Worm (Caenorhabditis elegans) whole organism, L1 larva: ENCODE data around the gene T12G3.4.
A peak's percentile ranks its signal among the peaks of the same experiment; 100 is the strongest.

Source experiments
- C16A3.4 ChIP-seq: fragments of 150-350 bp; optimal IDR thresholded peaks from 2 replicates; lab custom pipeline; 2014; ENCODE audit warnings: missing biosample characterization, missing genetic modification characterization
- C34B4.2 ChIP-seq: sonication (generic microtip); optimal IDR thresholded peaks from 2 replicates; lab custom pipeline; 2017; ENCODE audit warnings: mild to moderate bottlenecking, missing genetic modification characterization, missing compliant biosample characterization
- Y116A8C.19 ChIP-seq: sonication (generic microtip); optimal IDR thresholded peaks from 2 replicates; lab custom pipeline; 2016; ENCODE audit warnings: missing compliant biosample characterization, missing genetic modification characterization, borderline replicate concordance
- alr-1 ChIP-seq: fragments of 200-800 bp; sonication (Bioruptor generic); optimal IDR thresholded peaks from 2 replicates; lab custom pipeline; 2018; ENCODE audit warnings: borderline replicate concordance, mild to moderate bottlenecking, missing genetic modification characterization, missing compliant biosample characterization
- aly-2 ChIP-seq: fragments of 150-350 bp; optimal IDR thresholded peaks from 2 replicates; lab custom pipeline; 2014; ENCODE audit warnings: missing biosample characterization, missing genetic modification characterization
- ama-1 ChIP-seq: fragments of 150-350 bp; optimal IDR thresholded peaks from 2 replicates; lab custom pipeline; 2014
- blmp-1 ChIP-seq: fragments of 150-350 bp; optimal IDR thresholded peaks from 2 replicates; lab custom pipeline; 2014; ENCODE audit warnings: missing biosample characterization, missing genetic modification characterization
- ceh-90 ChIP-seq: sonication (generic microtip); optimal IDR thresholded peaks from 2 replicates; lab custom pipeline; 2016; ENCODE audit warnings: missing genetic modification characterization, missing compliant biosample characterization
- dpl-1 ChIP-seq, 3 experiments: fragments of 150-350 bp in 2 of 3; sonication (generic microtip) in 1 of 3; optimal IDR thresholded peaks; 2 replicates each; lab custom pipeline; 2014 to 2017; ENCODE audit warnings: missing biosample characterization in 3 of 3, missing genetic modification characterization in 3 of 3, missing genetic modification reagents in 3 of 3
- dsc-1 ChIP-seq: sonication (generic microtip); optimal IDR thresholded peaks from 2 replicates; lab custom pipeline; 2016; ENCODE audit warnings: mild to moderate bottlenecking, missing genetic modification characterization, missing compliant biosample characterization
- efl-1 ChIP-seq, 4 experiments: fragments of 150-350 bp; optimal IDR thresholded peaks in 3 of 4; peaks in 1 of 4; 1 replicate in 1 of 4; 2 replicates in 3 of 4; lab custom pipeline; 2014; ENCODE audit warnings: missing biosample characterization in 2 of 4, missing genetic modification characterization in 2 of 4, missing genetic modification reagents in 2 of 4
- efl-3 ChIP-seq: fragments of 200-800 bp; sonication (Bioruptor generic); optimal IDR thresholded peaks from 2 replicates; lab custom pipeline; 2018; ENCODE audit warnings: mild to moderate bottlenecking, missing genetic modification characterization, missing compliant biosample characterization
- egl-13 ChIP-seq: sonication (generic microtip); optimal IDR thresholded peaks from 2 replicates; lab custom pipeline; 2016; ENCODE audit warnings: missing genotype, missing genetic modification reagents, missing genetic modification characterization, missing compliant biosample characterization
- elt-2 ChIP-seq: sonication (generic microtip); optimal IDR thresholded peaks from 2 replicates; lab custom pipeline; 2016; ENCODE audit warnings: missing genetic modification characterization, mild to moderate bottlenecking, inconsistent platforms, missing compliant biosample characterization, missing genetic modification reagents
- elt-3 ChIP-seq, 6 experiments: fragments of 150-350 bp in 1 of 6; sonication (generic microtip); optimal IDR thresholded peaks; 2 replicates each; lab custom pipeline; 2017 to 2018; ENCODE audit warnings: missing biosample characterization in 6 of 6, missing genetic modification characterization in 6 of 6, inconsistent platforms in 1 of 6
- fkh-4 ChIP-seq: sonication (generic microtip); optimal IDR thresholded peaks from 2 replicates; lab custom pipeline; 2016; ENCODE audit warnings: missing compliant biosample characterization, missing genetic modification characterization, borderline replicate concordance
- fos-1 ChIP-seq: fragments of 150-350 bp; optimal IDR thresholded peaks from 2 replicates; lab custom pipeline; 2014; ENCODE audit warnings: missing biosample characterization, missing genetic modification characterization
- grh-1 ChIP-seq: fragments of 200-800 bp; sonication (Bioruptor generic); IDR thresholded peaks from 2 replicates; pipeline ENCODE4 v1.3.6; 2022; ENCODE audit warnings: missing genetic modification reagents, missing genetic modification characterization, missing compliant biosample characterization
- hlh-17 ChIP-seq: fragments of 200-800 bp; sonication (Bioruptor generic); optimal IDR thresholded peaks from 2 replicates; lab custom pipeline; 2018; ENCODE audit warnings: missing genetic modification characterization, mild to moderate bottlenecking, missing compliant biosample characterization, moderate library complexity, borderline replicate concordance
- hlh-4 ChIP-seq: sonication (generic microtip); optimal IDR thresholded peaks from 2 replicates; lab custom pipeline; 2016; ENCODE audit warnings: mild to moderate bottlenecking, missing genetic modification characterization, missing compliant biosample characterization
- hpl-2 ChIP-seq: fragments of 150-350 bp; optimal IDR thresholded peaks from 2 replicates; lab custom pipeline; 2014; ENCODE audit warnings: missing biosample characterization, missing genetic modification reagents, missing genetic modification characterization
- lin-14 ChIP-seq: fragments of 200-800 bp; sonication (Bioruptor generic); optimal IDR thresholded peaks from 2 replicates; lab custom pipeline; 2018; ENCODE audit warnings: mild to moderate bottlenecking, missing genetic modification characterization, moderate library complexity, missing compliant biosample characterization
- lsy-2 ChIP-seq, 2 experiments: fragments of 150-350 bp; optimal IDR thresholded peaks; 2 replicates each; lab custom pipeline; 2014; ENCODE audit warnings: missing biosample characterization in 2 of 2, missing genetic modification characterization in 2 of 2
- nhr-12 ChIP-seq: sonication (generic microtip); optimal IDR thresholded peaks from 2 replicates; lab custom pipeline; 2017; ENCODE audit warnings: missing biosample characterization, missing genetic modification characterization
- nhr-19 ChIP-seq: fragments of 200-800 bp; sonication (Bioruptor generic); conservative IDR thresholded peaks from 2 replicates; pipeline ENCODE4 v1.3.6; 2022; ENCODE audit warnings: missing genetic modification characterization, missing compliant biosample characterization
- nhr-20 ChIP-seq: sonication (generic microtip); optimal IDR thresholded peaks from 2 replicates; lab custom pipeline; 2016; ENCODE audit warnings: mild to moderate bottlenecking, missing genetic modification characterization, missing compliant biosample characterization
- nhr-237 ChIP-seq: fragments of 150-350 bp; optimal IDR thresholded peaks from 2 replicates; lab custom pipeline; 2014; ENCODE audit warnings: missing biosample characterization, missing genetic modification characterization
- nhr-71 ChIP-seq: sonication (generic microtip); optimal IDR thresholded peaks from 2 replicates; lab custom pipeline; 2016; ENCODE audit warnings: mild to moderate bottlenecking, missing genetic modification characterization, moderate library complexity, missing compliant biosample characterization
- nhr-76 ChIP-seq: sonication (generic microtip); optimal IDR thresholded peaks from 2 replicates; lab custom pipeline; 2017; ENCODE audit warnings: missing biosample characterization, missing genetic modification characterization
- nhr-84 ChIP-seq: sonication (generic microtip); optimal IDR thresholded peaks from 2 replicates; lab custom pipeline; 2017; ENCODE audit warnings: missing biosample characterization, missing genetic modification characterization
- nhr-85 ChIP-seq: sonication (generic microtip); peaks from one replicate; lab custom pipeline; 2016; ENCODE audit warnings: missing genetic modification characterization, inconsistent platforms, missing compliant biosample characterization
- nhr-90 ChIP-seq: sonication (generic microtip); optimal IDR thresholded peaks from 2 replicates; lab custom pipeline; 2016; ENCODE audit warnings: mild to moderate bottlenecking, missing genetic modification characterization, missing compliant biosample characterization; ENCODE audit not compliant: poor library complexity
- pag-3 ChIP-seq: sonication (generic microtip); optimal IDR thresholded peaks from 2 replicates; lab custom pipeline; 2017; ENCODE audit warnings: missing genetic modification characterization, mild to moderate bottlenecking, missing compliant biosample characterization, antibody characterized with exemption, borderline replicate concordance; ENCODE audit not compliant: insufficient read depth
- pax-3 ChIP-seq: fragments of 200-800 bp; sonication (Bioruptor generic); optimal IDR thresholded peaks from 2 replicates; lab custom pipeline; 2018; ENCODE audit warnings: mild to moderate bottlenecking, missing genetic modification characterization, moderate library complexity, missing compliant biosample characterization
- rnt-1 ChIP-seq: sonication (generic microtip); optimal IDR thresholded peaks from 2 replicates; lab custom pipeline; 2016; ENCODE audit warnings: mild to moderate bottlenecking, missing genetic modification characterization, moderate library complexity, missing compliant biosample characterization
- skn-1 ChIP-seq: fragments of 150-350 bp; optimal IDR thresholded peaks from 2 replicates; lab custom pipeline; 2014; ENCODE audit warnings: missing biosample characterization, missing genetic modification characterization
- snu-23 ChIP-seq: sonication (generic microtip); optimal IDR thresholded peaks from 2 replicates; lab custom pipeline; 2016; ENCODE audit warnings: missing genetic modification characterization, missing compliant biosample characterization
- sptf-1 ChIP-seq: fragments of 150-350 bp; optimal IDR thresholded peaks from 2 replicates; lab custom pipeline; 2014; ENCODE audit warnings: missing biosample characterization, missing genetic modification characterization
- sup-37 ChIP-seq: fragments of 200-800 bp; sonication (Bioruptor generic); optimal IDR thresholded peaks from 2 replicates; lab custom pipeline; 2018; ENCODE audit warnings: mild to moderate bottlenecking, missing genetic modification characterization, missing compliant biosample characterization
- tbx-2 ChIP-seq: sonication (generic microtip); optimal IDR thresholded peaks from 2 replicates; lab custom pipeline; 2016; ENCODE audit warnings: missing genetic modification characterization, missing compliant biosample characterization
- tlp-1 ChIP-seq: fragments of 150-350 bp; optimal IDR thresholded peaks from 2 replicates; lab custom pipeline; 2014; ENCODE audit warnings: missing biosample characterization, missing genetic modification characterization
- unc-130 ChIP-seq: fragments of 150-350 bp; optimal IDR thresholded peaks from 2 replicates; lab custom pipeline; 2017; ENCODE audit warnings: missing biosample characterization, missing genetic modification characterization, inconsistent platforms
- unc-62 ChIP-seq: fragments of 150-350 bp; optimal IDR thresholded peaks from 2 replicates; lab custom pipeline; 2014; ENCODE audit warnings: missing biosample characterization, missing genetic modification reagents, missing genetic modification characterization
- unc-98 ChIP-seq: fragments of 200-800 bp; sonication (Bioruptor generic); IDR thresholded peaks from 2 replicates; pipeline ENCODE4 v1.3.6; 2022; ENCODE audit warnings: missing genetic modification characterization, missing compliant biosample characterization
- xbp-1 ChIP-seq: sonication (generic microtip); optimal IDR thresholded peaks from 2 replicates; lab custom pipeline; 2016; ENCODE audit warnings: missing genetic modification characterization, missing compliant biosample characterization

T12G3.4 gene

ce11 chrIV:12044844-12045738 is 3.0 kb upstream of the T12G3.4 start:
- TF ChIP-seq tbx-2 (tag; lab: Kevin White, UChicago) = peak; percentile 21
- peak; percentile 48 for TF ChIP-seq nhr-71 (tag; lab: Kevin White, UChicago)
- TF ChIP-seq pag-3 (tag; lab: Kevin White, UChicago) = no peak
- no peak for TF ChIP-seq xbp-1
- peak in 2 of 6 experiments; percentile 53 to 67 for TF ChIP-seq elt-3 (tag; optimal IDR thresholded peaks at IDR 0.05; lab: Kevin White, UChicago)
- peak; percentile 59 for TF ChIP-seq snu-23
- peak; percentile 31 for TF ChIP-seq rnt-1 (tag; lab: Kevin White, UChicago)
- TF ChIP-seq ama-1 (lab: Kevin White, UChicago) = no peak
- TF ChIP-seq lsy-2 (tag; optimal IDR thresholded peaks at IDR 0.05; lab: Kevin White, UChicago) = peak in 1 of 2 experiments; percentile 23
- peak; percentile 22 for TF ChIP-seq nhr-19 (GFP tag; lab: Robert Waterston, UW)
- peak; percentile 53 for TF ChIP-seq nhr-90 (tag; lab: Kevin White, UChicago)
- peak; percentile 71 for TF ChIP-seq nhr-20 (tag; lab: Kevin White, UChicago)
- TF ChIP-seq aly-2 = no peak
- no peak for TF ChIP-seq tlp-1 (tag; lab: Kevin White, UChicago)
- TF ChIP-seq C34B4.2 (tag; lab: Kevin White, UChicago) = no peak
- TF ChIP-seq lin-14 = peak; percentile 74
- peak; percentile 69 for TF ChIP-seq blmp-1
- no peak for TF ChIP-seq grh-1 (GFP tag; lab: Robert Waterston, UW)
- TF ChIP-seq dpl-1 (GFP tag; optimal IDR thresholded peaks at IDR 0.05; lab: Kevin White, UChicago) = peak in 1 of 3 experiments; percentile 18
- peak; percentile 92 for TF ChIP-seq nhr-85 (tag; lab: Kevin White, UChicago)
- TF ChIP-seq efl-1 (optimal IDR thresholded peaks at IDR 0.05; lab: Kevin White, UChicago) = peak in 1 of 2 experiments; percentile 10
- peak in 1 of 2 experiments; percentile 92 for TF ChIP-seq efl-1 (GFP tag; optimal IDR thresholded peaks at IDR 0.05 in 1 of 2; lab: Kevin White, UChicago)
- peak; percentile 19 for TF ChIP-seq unc-130
- TF ChIP-seq, all 84 proteins: peak for 15

DNA sequence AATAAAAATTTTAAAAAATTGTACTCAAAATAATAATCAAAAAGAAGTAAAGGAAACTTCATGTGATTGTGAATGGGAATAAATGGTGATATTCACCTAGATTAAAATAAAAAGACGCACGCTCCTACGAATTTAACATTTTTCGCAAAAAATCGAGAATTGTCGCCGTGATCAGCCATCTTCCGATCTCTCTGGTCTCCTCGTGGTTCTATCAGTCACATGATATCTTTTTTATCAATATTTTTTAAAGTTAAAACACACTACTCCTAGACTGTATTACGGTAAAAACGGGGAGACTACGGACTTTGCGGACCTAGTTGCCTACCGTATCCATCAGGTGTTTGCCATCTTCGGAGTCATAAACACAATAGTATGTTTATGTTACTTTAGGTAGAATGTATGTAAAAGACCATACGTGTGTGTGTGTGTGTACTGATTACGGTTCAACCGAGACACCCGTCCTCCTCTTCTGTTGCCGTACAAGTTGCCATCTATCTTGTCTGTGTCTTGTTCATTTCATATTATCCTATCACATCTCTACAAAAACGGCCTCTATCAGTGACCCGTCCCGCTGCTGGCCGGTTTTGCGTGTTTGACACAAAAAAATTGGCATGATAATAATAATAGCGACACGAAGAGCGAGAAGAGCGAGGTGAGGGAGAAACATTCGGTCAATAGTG is 1.4 kb upstream of the T12G3.4 start, which contains the start of gene T12G3.2:
TSS of gene T12G3.2 (minus strand) at position 444 of the 680 bp plus-strand sequence.
- no peak for TF ChIP-seq sup-37 (GFP tag; lab: Kevin White, UChicago)
- no peak for TF ChIP-seq efl-3 (GFP tag; lab: Kevin White, UChicago)
- no peak for TF ChIP-seq tlp-1 (tag; lab: Kevin White, UChicago)
- TF ChIP-seq C16A3.4 (tag; lab: Kevin White, UChicago) = no peak
- peak; percentile 76 for TF ChIP-seq nhr-20 (tag; lab: Kevin White, UChicago)
- no peak for TF ChIP-seq ceh-90 (tag; lab: Kevin White, UChicago)
- no peak for TF ChIP-seq nhr-76 (tag; lab: Kevin White, UChicago)
- no peak for TF ChIP-seq hlh-4 (tag; lab: Kevin White, UChicago)
- TF ChIP-seq lin-14 = peak; percentile 60
- TF ChIP-seq unc-98 = no peak
- TF ChIP-seq pax-3 = no peak
- TF ChIP-seq dpl-1 (GFP tag; optimal IDR thresholded peaks at IDR 0.05; lab: Kevin White, UChicago) = no peak
- no peak for TF ChIP-seq hpl-2 (GFP tag; lab: Kevin White, UChicago)
- no peak for TF ChIP-seq sptf-1 (tag; lab: Kevin White, UChicago)
- peak; percentile 5; the same call in 1 of the 2 replicates for TF ChIP-seq nhr-19 (GFP tag; lab: Robert Waterston, UW)
- no peak for TF ChIP-seq nhr-237 (tag; lab: Kevin White, UChicago)
- no peak for TF ChIP-seq fkh-4
- TF ChIP-seq Y116A8C.19 = no peak
- TF ChIP-seq nhr-71 (tag; lab: Kevin White, UChicago) = peak; percentile 52
- no peak for TF ChIP-seq hlh-17 (GFP tag; lab: Kevin White, UChicago)
- TF ChIP-seq blmp-1 = peak; percentile 20
- no peak for TF ChIP-seq egl-13 (tag; lab: Kevin White, UChicago)
- TF ChIP-seq elt-3 (tag; optimal IDR thresholded peaks at IDR 0.05; lab: Kevin White, UChicago) = peak in 2 of 6 experiments; percentile 19 to 71
- TF ChIP-seq elt-2 = peak; percentile 74
- peak; percentile 33 for TF ChIP-seq nhr-90 (tag; lab: Kevin White, UChicago)
- peak in 1 of 2 experiments; percentile 50 for TF ChIP-seq lsy-2 (tag; optimal IDR thresholded peaks at IDR 0.05; lab: Kevin White, UChicago)
- TF ChIP-seq unc-62 = no peak
- no peak for TF ChIP-seq dsc-1 (tag; lab: Kevin White, UChicago)
- no peak for TF ChIP-seq rnt-1 (tag; lab: Kevin White, UChicago)
- TF ChIP-seq fos-1 (tag; lab: Kevin White, UChicago) = no peak
- no peak for TF ChIP-seq nhr-12 (tag; lab: Kevin White, UChicago)
- TF ChIP-seq alr-1 (tag; lab: Kevin White, UChicago) = no peak
- TF ChIP-seq nhr-84 = no peak
- TF ChIP-seq skn-1 (tag; lab: Kevin White, UChicago) = no peak
- TF ChIP-seq snu-23 = peak; percentile 40
